Fruit fly (Drosophila melanogaster) whole organism: ENCODE results near the gene CG34056.

Source experiments
- CG8478 ChIP-seq: fragments of >200 bp; optimal IDR thresholded peaks from 2 replicates; lab custom pipeline; 2018; ENCODE audit warnings: inconsistent platforms
- Dll ChIP-seq: fragments of >200 bp; optimal IDR thresholded peaks from 2 replicates; lab custom pipeline; 2017
- EcR ChIP-seq, 2 experiments: fragments of >200 bp; optimal IDR thresholded peaks; 2 replicates each; lab custom pipeline; 2017; ENCODE audit warnings: missing biosample characterization in 2 of 2, missing genetic modification characterization in 2 of 2, missing genetic modification reagents in 2 of 2
- pan ChIP-seq: fragments of >200 bp; optimal IDR thresholded peaks from 2 replicates; lab custom pipeline; 2017
- psq ChIP-seq: fragments of >200 bp; optimal IDR thresholded peaks from 2 replicates; lab custom pipeline; 2017

dm6 chr3L:857063-858015, 38.4 kb upstream of the CG34056 start, which contains the start of gene dpr20:
- TF ChIP-seq psq (lab: Kevin White, UChicago): no peak
- TF ChIP-seq CG8478 (lab: Kevin White, UChicago): no peak
- TF ChIP-seq pan (lab: Kevin White, UChicago): no peak
- no peak for TF ChIP-seq Dll
- no peak for TF ChIP-seq EcR (GFP tag; optimal IDR thresholded peaks at IDR 0.05; lab: Kevin White, UChicago)
